Worm (Caenorhabditis elegans) whole organism, L4/young adult: ENCODE results near the gene R09A8.5.
A peak's percentile ranks its signal among the peaks of the same experiment; 100 is the strongest.

Experiments used
- W03F9.2 ChIP-seq: fragments of 150-350 bp; optimal IDR thresholded peaks from 2 replicates; lab custom pipeline; 2014; ENCODE audit warnings: missing biosample characterization, missing genetic modification characterization
- dao-5 ChIP-seq: sonication (generic microtip); optimal IDR thresholded peaks from 2 replicates; lab custom pipeline; 2016; ENCODE audit warnings: missing genotype, missing genetic modification characterization, moderate library complexity, missing compliant biosample characterization
- him-1 ChIP-seq: sonication (generic microtip); optimal IDR thresholded peaks from 2 replicates; lab custom pipeline; 2016; ENCODE audit warnings: missing genotype, missing genetic modification reagents, missing genetic modification characterization, missing compliant biosample characterization

R09A8.5 gene

DNA sequence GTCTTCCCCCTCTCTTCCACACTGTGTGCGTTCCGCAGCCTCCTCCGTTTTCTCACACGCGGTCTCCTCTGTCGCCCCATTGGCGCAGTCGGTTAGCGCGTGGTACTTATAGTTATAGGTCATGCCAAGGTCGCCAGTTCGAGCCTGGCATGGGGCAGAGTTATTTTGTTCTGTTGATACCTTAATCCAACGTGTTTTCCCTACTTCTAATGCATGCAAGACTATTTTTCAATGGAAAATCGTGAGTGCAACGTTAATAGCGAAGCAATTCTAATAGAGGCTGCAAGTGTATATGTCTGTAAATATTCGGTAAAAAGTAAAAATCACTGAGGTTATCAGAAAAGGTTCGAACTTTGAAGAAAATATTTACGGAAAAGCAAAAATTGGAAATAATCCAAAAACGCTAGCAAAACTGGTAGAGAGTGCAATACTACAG lies 20.8 kb upstream of the R09A8.5 start:
- TF ChIP-seq him-1 (tag; lab: Kevin White, UChicago) (peak; percentile 74), W03F9.2 (peak; percentile 17), dao-5 (tag; lab: Kevin White, UChicago) (peak; percentile 60)

- no peak for TF ChIP-seq W03F9.2
- TF ChIP-seq him-1 (tag; lab: Kevin White, UChicago) = no peak
- no peak for TF ChIP-seq dao-5 (tag; lab: Kevin White, UChicago)
Observed at ce11 chrX:12659814-12660213, 19.5 kb upstream of the R09A8.5 start, which contains the start of gene C02B4.3. Gene C02B4.3, minus strand, starts transcription at chrX:12659847.

DNA sequence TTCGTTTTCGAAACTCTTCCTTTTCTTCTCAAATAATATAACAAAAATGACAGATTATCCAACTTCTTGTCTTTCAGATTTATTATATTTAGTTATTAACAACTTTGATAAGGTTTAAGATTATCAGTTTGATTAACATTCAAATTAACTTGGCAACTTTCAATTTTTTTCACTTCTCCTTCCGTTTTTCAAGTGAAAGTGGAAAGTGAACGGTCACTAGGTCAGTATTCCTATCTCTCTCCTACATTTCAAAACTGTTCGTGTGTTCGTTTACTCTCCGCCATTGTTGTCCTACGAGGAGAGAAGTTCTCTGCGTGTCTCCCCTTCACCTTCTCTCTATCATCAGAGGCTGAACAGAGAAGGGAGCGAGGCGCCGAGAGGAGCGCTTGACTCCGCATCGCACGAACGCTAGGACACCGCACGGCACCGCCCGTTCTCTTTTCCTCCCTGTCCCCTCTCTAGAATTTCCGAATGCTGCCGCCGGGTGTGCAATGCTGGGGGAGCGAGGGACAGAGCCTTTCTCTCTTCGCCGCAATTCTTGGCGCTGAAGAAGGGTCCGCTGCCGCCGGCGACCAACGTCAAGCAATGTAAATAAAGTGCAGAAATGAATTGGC lies 16.2 kb upstream of the R09A8.5 start:
- TF ChIP-seq dao-5 (tag; lab: Kevin White, UChicago) = no peak
- TF ChIP-seq him-1 (tag; lab: Kevin White, UChicago) = peak; percentile 46

DNA sequence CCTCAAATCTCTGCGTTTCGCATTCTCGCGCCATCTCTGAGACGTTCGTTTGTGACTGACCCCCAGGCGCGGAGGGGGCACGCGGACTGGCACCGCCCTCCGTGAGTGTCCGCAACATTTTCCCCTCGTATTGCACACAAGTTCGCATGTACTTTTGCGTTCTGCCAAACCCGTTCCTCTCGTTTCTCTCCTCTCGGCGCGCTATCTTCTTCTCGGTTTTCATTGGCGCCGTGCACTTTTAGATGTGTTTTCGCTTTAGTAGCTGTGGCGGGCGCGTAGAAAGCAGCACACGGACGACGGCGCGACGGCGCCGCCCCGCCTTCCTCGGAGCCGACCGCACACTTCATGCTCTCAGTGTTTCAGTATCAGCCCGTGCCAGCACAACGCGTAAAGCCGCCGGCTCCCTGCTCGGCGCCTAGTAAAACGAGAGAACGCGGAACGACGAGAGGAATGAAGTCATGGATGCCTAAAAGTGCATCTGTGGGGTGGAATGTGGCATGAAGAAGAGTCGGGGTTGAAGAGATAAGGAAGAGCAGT lies 15.0 kb upstream of the R09A8.5 start:
- TF ChIP-seq him-1 (tag; lab: Kevin White, UChicago) (no peak), dao-5 (tag; lab: Kevin White, UChicago) (no peak), W03F9.2 (no peak)

DNA sequence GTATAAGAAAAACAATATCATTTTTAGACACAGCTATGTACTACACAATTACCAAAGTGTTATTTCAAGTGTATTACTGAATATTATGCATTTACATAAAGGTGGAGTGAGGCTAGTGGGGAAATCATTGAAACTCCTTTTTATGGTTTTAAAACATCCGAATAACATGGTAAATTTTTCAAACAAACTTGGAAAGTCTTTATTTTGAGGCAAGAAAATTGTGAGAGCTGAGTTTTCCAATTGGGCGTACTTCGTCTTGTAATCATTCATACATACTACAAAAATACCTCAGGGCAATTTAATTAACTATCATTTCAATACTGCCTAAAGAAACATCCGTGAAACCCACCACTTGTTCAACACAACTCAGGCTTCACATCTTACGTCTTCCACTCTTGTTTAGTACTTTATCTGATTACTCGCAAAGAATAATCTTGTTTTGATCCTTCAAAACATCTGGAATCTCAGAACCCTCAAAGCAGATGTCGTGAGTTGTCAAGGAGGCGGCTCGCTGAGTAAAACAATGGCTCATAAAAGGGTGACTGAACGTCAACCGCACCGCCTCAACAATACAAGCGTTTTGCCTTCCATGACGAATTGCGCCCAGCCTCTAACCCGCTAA lies 6.3 kb upstream of the R09A8.5 start, which contains the start of gene zmp-5:
zmp-5 (plus strand) TSS at position 572 of the 622 bp plus-strand sequence.
- TF ChIP-seq dao-5 (tag; lab: Kevin White, UChicago) (no peak), W03F9.2 (no peak), him-1 (tag; lab: Kevin White, UChicago) (no peak)

ce11 chrX:12645846-12646245 lies 5.5 kb upstream of the R09A8.5 start:
- TF ChIP-seq W03F9.2 (no peak), him-1 (tag; lab: Kevin White, UChicago) (no peak), dao-5 (tag; lab: Kevin White, UChicago) (no peak)

DNA sequence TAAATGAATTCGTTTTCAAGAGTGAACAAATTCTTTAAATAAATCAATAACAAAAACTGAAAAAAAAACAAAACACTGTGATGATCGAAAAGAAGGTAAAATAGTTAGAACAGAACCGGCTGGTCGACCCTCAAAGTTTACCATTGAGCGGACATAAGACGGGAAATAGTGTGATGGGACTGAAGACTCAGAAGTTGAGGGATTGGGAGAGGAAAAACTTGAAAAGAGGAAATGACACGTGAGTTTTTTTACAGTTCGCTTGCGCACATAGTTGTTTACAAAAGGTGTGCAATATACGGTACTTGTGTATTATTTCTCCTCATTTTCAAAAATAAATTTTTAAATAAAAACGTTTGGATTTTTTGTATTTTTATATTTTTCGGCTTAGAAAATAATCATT lies 2.6 kb upstream of the R09A8.5 start:
- TF ChIP-seq dao-5 (tag; lab: Kevin White, UChicago) (no peak), him-1 (tag; lab: Kevin White, UChicago) (no peak), W03F9.2 (no peak)

DNA sequence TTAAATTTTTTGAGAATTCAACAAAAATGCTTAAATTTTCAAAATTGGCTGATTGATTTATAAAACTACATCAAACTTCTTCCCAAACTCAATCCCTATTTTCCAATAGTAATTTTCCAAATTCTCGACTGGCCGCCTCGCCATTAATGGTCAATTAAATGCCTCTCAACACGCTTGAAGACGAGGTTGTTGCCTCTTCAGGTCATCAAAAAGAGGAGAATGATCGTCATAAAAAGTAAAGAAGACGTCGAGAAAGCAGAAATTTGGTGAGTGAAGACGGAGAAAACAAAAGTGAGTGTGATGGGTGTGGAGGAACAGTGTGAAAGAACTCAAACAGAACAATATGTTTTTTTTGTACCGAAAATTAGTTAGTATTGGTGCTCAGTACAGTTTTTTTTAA lies 602 bp upstream of the R09A8.5 start:
- TF ChIP-seq W03F9.2 (no peak), him-1 (tag; lab: Kevin White, UChicago) (no peak), dao-5 (tag; lab: Kevin White, UChicago) (no peak)

ce11 chrX:12637978-12638377 lies 2.4 kb downstream of the R09A8.5 start:
- TF ChIP-seq him-1 (tag; lab: Kevin White, UChicago) (no peak), W03F9.2 (no peak), dao-5 (tag; lab: Kevin White, UChicago) (no peak)

- TF ChIP-seq W03F9.2 (no peak), him-1 (tag; lab: Kevin White, UChicago) (no peak), dao-5 (tag; lab: Kevin White, UChicago) (no peak)
Observed at ce11 chrX:12636242-12636641, 4.1 kb downstream of the R09A8.5 start.

DNA sequence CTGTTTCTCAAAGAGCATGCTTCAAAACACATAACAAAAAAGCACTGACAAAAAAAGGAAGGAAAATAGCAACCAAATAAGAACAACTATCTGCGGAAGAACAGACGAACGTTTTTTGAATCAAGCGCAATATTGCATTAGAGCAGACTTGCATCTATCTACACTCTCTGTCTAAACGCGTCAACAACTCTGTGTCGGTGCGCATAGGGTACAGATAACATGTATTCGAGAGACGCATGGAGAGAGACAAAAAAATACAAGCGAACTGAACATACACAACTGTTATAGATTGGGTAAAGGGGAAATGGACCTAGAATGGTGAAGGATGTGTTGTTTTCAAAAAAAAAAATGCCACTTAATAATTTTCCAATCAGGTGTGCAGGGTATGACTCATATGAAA lies 5.3 kb downstream of the R09A8.5 start:
- no peak for TF ChIP-seq dao-5 (tag; lab: Kevin White, UChicago)
- TF ChIP-seq W03F9.2 = peak; percentile 50

- TF ChIP-seq W03F9.2 = no peak
- TF ChIP-seq him-1 (tag; lab: Kevin White, UChicago) = no peak
- TF ChIP-seq dao-5 (tag; lab: Kevin White, UChicago) = no peak
Observed at ce11 chrX:12633862-12634404, 6.4 kb downstream of the R09A8.5 start, which contains the start of gene ivns-1. Gene ivns-1, minus strand, starts transcription at chrX:12634354.

- TF ChIP-seq W03F9.2 (no peak), dao-5 (tag; lab: Kevin White, UChicago) (no peak), him-1 (tag; lab: Kevin White, UChicago) (no peak)
Observed at ce11 chrX:12632657-12633056, 7.7 kb downstream of the R09A8.5 start.

DNA sequence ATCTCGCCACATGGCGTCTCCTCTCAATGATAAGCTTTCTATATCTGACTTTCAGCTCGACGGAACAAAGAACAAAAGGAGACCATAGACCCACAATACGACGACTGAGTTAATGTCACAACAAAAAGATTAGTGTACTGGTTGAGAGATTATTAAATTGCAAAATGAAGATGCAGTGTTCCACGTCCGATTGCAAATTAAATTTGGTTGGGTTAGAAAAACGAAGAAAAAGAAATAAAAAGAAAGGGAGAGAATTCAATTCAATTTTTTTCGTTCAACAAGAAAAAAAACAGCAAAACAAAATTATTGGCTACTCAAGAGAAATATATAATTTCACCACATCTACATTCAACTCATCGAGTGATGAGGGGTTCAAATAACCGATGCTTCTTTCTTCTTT lies 8.9 kb downstream of the R09A8.5 start:
- TF ChIP-seq him-1 (tag; lab: Kevin White, UChicago) = no peak
- no peak for TF ChIP-seq W03F9.2
- no peak for TF ChIP-seq dao-5 (tag; lab: Kevin White, UChicago)
